Worm (Caenorhabditis elegans) whole organism, L3 larva: ENCODE results near the gene fbxa-156.
"Not testable (repeated sequence)": the region's sequence is repeated elsewhere in the genome, so short reads cannot be mapped to it uniquely, and the experiment has no call there.

Source experiments
- R02D3.7 ChIP-seq: fragments of 150-350 bp; optimal IDR thresholded peaks from 2 replicates; lab custom pipeline; 2014; ENCODE audit warnings: missing biosample characterization, missing genetic modification characterization
- ZK546.5 ChIP-seq: sonication (generic microtip); optimal IDR thresholded peaks from 2 replicates; lab custom pipeline; 2017; ENCODE audit warnings: missing biosample characterization, missing genetic modification characterization
- aly-2 ChIP-seq: fragments of 150-350 bp; optimal IDR thresholded peaks from 2 replicates; lab custom pipeline; 2014; ENCODE audit warnings: missing biosample characterization, missing genetic modification characterization
- ceh-16 ChIP-seq: sonication (generic microtip); optimal IDR thresholded peaks from 2 replicates; lab custom pipeline; 2017; ENCODE audit warnings: missing biosample characterization, missing genetic modification characterization
- ceh-28 ChIP-seq: fragments of 150-350 bp; optimal IDR thresholded peaks from 2 replicates; lab custom pipeline; 2014; ENCODE audit warnings: missing biosample characterization, missing genetic modification reagents, missing genetic modification characterization
- ceh-82 ChIP-seq: fragments of 150-350 bp; optimal IDR thresholded peaks from 2 replicates; lab custom pipeline; 2014; ENCODE audit warnings: missing biosample characterization, missing genetic modification characterization
- ceh-9 ChIP-seq: sonication (generic microtip); optimal IDR thresholded peaks from 2 replicates; lab custom pipeline; 2018; ENCODE audit warnings: missing biosample characterization, missing genetic modification characterization
- daf-12 ChIP-seq: fragments of 150-350 bp; optimal IDR thresholded peaks from 2 replicates; lab custom pipeline; 2014; ENCODE audit warnings: missing biosample characterization, missing genetic modification reagents, missing genetic modification characterization
- egl-27 ChIP-seq: sonication (generic microtip); optimal IDR thresholded peaks from 4 replicates; lab custom pipeline; 2017; ENCODE audit warnings: missing biosample characterization, missing genetic modification reagents, missing genetic modification characterization
- egl-5 ChIP-seq: fragments of 150-350 bp; optimal IDR thresholded peaks from 2 replicates; lab custom pipeline; 2017; ENCODE audit warnings: missing biosample characterization, missing genetic modification reagents, missing genetic modification characterization, inconsistent platforms
- elt-2 ChIP-seq: sonication (generic microtip); optimal IDR thresholded peaks from 2 replicates; lab custom pipeline; 2016; ENCODE audit warnings: missing genetic modification reagents, mild to moderate bottlenecking, missing genetic modification characterization, missing compliant biosample characterization
- eor-1 ChIP-seq, 2 experiments: fragments of 150-350 bp; optimal IDR thresholded peaks; 2 replicates each; lab custom pipeline; 2014 to 2018; ENCODE audit warnings: missing biosample characterization in 2 of 2, missing genetic modification characterization in 2 of 2
- fkh-10 ChIP-seq: sonication (generic microtip); optimal IDR thresholded peaks from 2 replicates; lab custom pipeline; 2017; ENCODE audit warnings: missing biosample characterization, missing genetic modification reagents, missing genetic modification characterization
- fkh-2 ChIP-seq: fragments of 150-350 bp; optimal IDR thresholded peaks from 2 replicates; lab custom pipeline; 2014; ENCODE audit warnings: missing biosample characterization, missing genetic modification reagents, missing genetic modification characterization
- hmg-11 ChIP-seq: sonication (generic microtip); optimal IDR thresholded peaks from 2 replicates; lab custom pipeline; 2016; ENCODE audit warnings: missing genetic modification characterization, missing compliant biosample characterization
- jun-1 ChIP-seq: fragments of 150-350 bp; optimal IDR thresholded peaks from 2 replicates; lab custom pipeline; 2014; ENCODE audit warnings: missing biosample characterization, missing genetic modification reagents, missing genetic modification characterization
- lin-15B ChIP-seq: fragments of 150-350 bp; optimal IDR thresholded peaks from 2 replicates; lab custom pipeline; 2014; ENCODE audit warnings: missing biosample characterization, missing genetic modification characterization
- lin-39 ChIP-seq: fragments of 150-350 bp; optimal IDR thresholded peaks from 2 replicates; lab custom pipeline; 2018; ENCODE audit warnings: missing biosample characterization, missing genetic modification reagents, missing genetic modification characterization
- lsy-12 ChIP-seq: sonication (generic microtip); optimal IDR thresholded peaks from 2 replicates; lab custom pipeline; 2016; ENCODE audit warnings: mild to moderate bottlenecking, missing genetic modification characterization, missing compliant biosample characterization
- mml-1 ChIP-seq: fragments of 150-350 bp; sonication (generic microtip); optimal IDR thresholded peaks from 3 replicates; lab custom pipeline; 2014; ENCODE audit warnings: missing biosample characterization, missing genetic modification characterization
- nfya-1 ChIP-seq: sonication (generic microtip); optimal IDR thresholded peaks from 2 replicates; lab custom pipeline; 2017; ENCODE audit warnings: missing genetic modification characterization, mild to moderate bottlenecking, missing compliant biosample characterization, antibody characterized with exemption, moderate library complexity; ENCODE audit not compliant: insufficient read depth
- nhr-11 ChIP-seq: fragments of 150-350 bp; optimal IDR thresholded peaks from 2 replicates; lab custom pipeline; 2014; ENCODE audit warnings: missing biosample characterization, missing genetic modification characterization
- nhr-12 ChIP-seq: fragments of 150-350 bp; optimal IDR thresholded peaks from 2 replicates; lab custom pipeline; 2014; ENCODE audit warnings: missing biosample characterization, missing genetic modification characterization
- nhr-23 ChIP-seq: fragments of 150-350 bp; optimal IDR thresholded peaks from 2 replicates; lab custom pipeline; 2014; ENCODE audit warnings: missing biosample characterization, missing genetic modification reagents, missing genetic modification characterization
- nhr-25 ChIP-seq: sonication (generic microtip); optimal IDR thresholded peaks from 2 replicates; lab custom pipeline; 2017; ENCODE audit warnings: missing biosample characterization, missing genetic modification characterization
- nhr-28 ChIP-seq: fragments of 150-350 bp; optimal IDR thresholded peaks from 2 replicates; lab custom pipeline; 2014; ENCODE audit warnings: missing biosample characterization, missing genetic modification characterization
- nhr-67 ChIP-seq: fragments of 150-350 bp; optimal IDR thresholded peaks from 2 replicates; lab custom pipeline; 2014; ENCODE audit warnings: missing biosample characterization, missing genetic modification characterization
- nhr-76 ChIP-seq: fragments of 150-350 bp; sonication (generic microtip); optimal IDR thresholded peaks from 5 replicates; lab custom pipeline; 2014; ENCODE audit warnings: missing biosample characterization, missing genetic modification characterization
- nhr-77 ChIP-seq: fragments of 150-350 bp; optimal IDR thresholded peaks from 2 replicates; lab custom pipeline; 2014; ENCODE audit warnings: missing biosample characterization, missing genetic modification characterization
- pha-4 ChIP-seq: fragments of 150-350 bp; optimal IDR thresholded peaks from 2 replicates; lab custom pipeline; 2014; ENCODE audit warnings: missing biosample characterization, missing genetic modification reagents, missing genetic modification characterization
- pqm-1 ChIP-seq: fragments of 150-350 bp; optimal IDR thresholded peaks from 2 replicates; lab custom pipeline; 2017; ENCODE audit warnings: missing biosample characterization, missing genetic modification characterization, inconsistent platforms
- sea-2 ChIP-seq: fragments of 150-350 bp; sonication (generic microtip); optimal IDR thresholded peaks from 4 replicates; lab custom pipeline; 2014; ENCODE audit warnings: missing biosample characterization, missing genetic modification reagents, missing genetic modification characterization
- snpc-4 ChIP-seq: fragments of 150-350 bp; optimal IDR thresholded peaks from 2 replicates; lab custom pipeline; 2014; ENCODE audit warnings: missing biosample characterization, missing genetic modification characterization
- tbx-2 ChIP-seq: sonication (generic microtip); optimal IDR thresholded peaks from 2 replicates; lab custom pipeline; 2016; ENCODE audit warnings: mild to moderate bottlenecking, missing genetic modification characterization, missing compliant biosample characterization
- unc-39 ChIP-seq: sonication (generic microtip); optimal IDR thresholded peaks from 4 replicates; lab custom pipeline; 2017; ENCODE audit warnings: missing biosample characterization, missing genetic modification characterization
- unc-62 ChIP-seq: fragments of 150-350 bp; sonication (generic microtip); optimal IDR thresholded peaks from 4 replicates; lab custom pipeline; 2014; ENCODE audit warnings: missing biosample characterization, missing genetic modification reagents, missing genetic modification characterization
- ztf-11 ChIP-seq: fragments of 150-350 bp; optimal IDR thresholded peaks from 2 replicates; lab custom pipeline; 2014; ENCODE audit warnings: missing biosample characterization, missing genetic modification characterization
- ztf-4 ChIP-seq: fragments of 150-350 bp; optimal IDR thresholded peaks from 2 replicates; lab custom pipeline; 2014; ENCODE audit warnings: missing biosample characterization, missing genetic modification characterization

Gene fbxa-156

DNA sequence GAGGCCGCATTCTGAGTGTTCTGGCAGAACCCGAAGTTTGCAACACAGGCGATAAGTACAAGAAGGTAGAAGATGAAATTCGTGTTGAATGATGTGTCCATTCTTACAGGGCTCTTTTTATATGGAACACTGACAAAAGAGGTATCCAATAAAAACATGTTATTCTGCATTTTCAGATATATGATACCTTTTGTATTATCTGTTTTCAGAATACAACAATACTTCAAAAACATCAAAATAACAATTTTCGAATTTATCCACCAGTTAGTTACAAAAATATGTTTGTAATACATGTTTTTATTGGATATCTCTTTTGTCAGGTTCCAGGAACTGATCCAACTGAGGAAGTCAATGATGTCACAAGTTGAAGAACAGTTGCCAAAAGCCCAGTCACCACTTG lies 1.1 kb upstream of the fbxa-156 start, which contains the start of gene C06H5.13:
Gene C06H5.13 (minus strand): TSS at position 101 of the 400 bp plus-strand sequence.
- not testable (repeated sequence) for TF ChIP-seq ceh-9; jun-1; eor-1 (tag; optimal IDR thresholded peaks at IDR 0.05; lab: Kevin White, UChicago)

DNA sequence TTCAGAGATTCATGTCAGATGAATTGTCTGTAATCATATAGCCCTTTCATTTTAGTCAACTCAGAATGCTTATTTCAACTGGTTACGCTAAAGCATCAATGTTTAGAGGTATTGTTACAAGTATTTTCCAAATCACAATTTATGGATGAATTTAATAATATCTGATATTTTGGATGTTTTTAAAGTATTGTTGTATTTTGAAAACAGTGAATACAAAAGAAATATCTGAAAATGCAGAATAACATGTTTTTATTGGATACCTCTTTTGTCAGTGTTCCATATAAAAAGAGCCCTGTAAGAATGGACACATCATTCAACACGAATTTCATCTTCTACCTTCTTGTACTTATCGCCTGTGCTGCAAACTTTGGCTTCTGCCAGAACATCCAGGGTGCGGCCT lies 2.1 kb downstream of the fbxa-156 start, which contains the start of gene C06H5.12:
Gene C06H5.12 (plus strand): TSS at position 301 of the 400 bp plus-strand sequence.
- not testable (repeated sequence) for TF ChIP-seq daf-12, ceh-16, fkh-2 (tag; lab: Kevin White, UChicago)

DNA sequence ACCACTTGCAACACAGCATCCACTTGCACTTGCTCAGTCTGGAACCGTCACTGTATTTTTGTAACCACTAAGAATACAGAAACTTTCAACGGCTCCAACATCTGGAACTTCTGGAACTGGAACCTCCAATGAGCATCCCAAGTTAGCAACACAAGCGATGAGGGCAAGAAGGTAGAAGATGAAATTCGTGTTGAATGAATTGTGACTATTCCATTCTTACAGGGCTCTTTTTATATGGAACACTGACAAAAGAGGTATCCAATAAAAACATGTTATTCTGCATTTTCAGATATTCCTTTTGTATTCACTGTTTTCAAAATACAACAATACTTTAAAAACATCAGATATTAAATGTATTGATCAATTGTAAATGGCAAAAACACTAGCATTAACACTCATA lies 2.6 kb downstream of the fbxa-156 start, which contains the start of gene C06H5.11:
Gene C06H5.11 (minus strand): TSS at position 101 of the 400 bp plus-strand sequence.
- not testable (repeated sequence) for TF ChIP-seq ceh-28 (tag; lab: Kevin White, UChicago); fkh-10 (GFP tag; lab: Kevin White, UChicago); hmg-11

DNA sequence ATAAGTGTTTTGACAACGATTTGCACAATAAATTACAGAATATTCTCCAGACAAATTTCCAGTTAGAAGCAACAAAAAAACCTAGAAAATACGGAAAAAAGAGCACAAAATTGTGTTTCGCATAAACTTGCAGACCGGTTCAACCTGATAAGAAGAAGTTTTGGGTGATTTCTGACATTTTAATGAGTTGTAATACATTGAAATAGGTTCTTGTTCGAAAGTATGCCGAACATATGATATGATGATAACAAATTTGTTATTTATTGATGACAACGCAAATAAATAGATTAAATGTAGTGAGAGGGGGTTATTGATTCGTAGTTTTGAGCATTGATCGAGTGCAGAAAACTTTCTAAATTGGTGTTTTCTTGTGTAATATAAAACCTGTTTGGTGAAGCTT lies 5.3 kb downstream of the fbxa-156 start:
- TF ChIP-seq nfya-1 (no peak), tbx-2 (no peak), nhr-25 (tag; lab: Kevin White, UChicago) (no peak), elt-2 (tag; lab: Kevin White, UChicago) (peak; percentile 75), ceh-28 (tag; lab: Kevin White, UChicago) (peak; percentile 20), pqm-1 (tag; lab: Kevin White, UChicago) (peak; percentile 41), fkh-2 (tag; lab: Kevin White, UChicago) (no peak), ceh-16 (tag; lab: Kevin White, UChicago) (no peak), pha-4 (peak; percentile 20), lin-15B (tag; lab: Kevin White, UChicago) (no peak), sea-2 (GFP tag; lab: Kevin White, UChicago) (no peak), fkh-10 (GFP tag; lab: Kevin White, UChicago) (no peak), unc-39 (tag; lab: Kevin White, UChicago) (no peak), nhr-67 (tag; lab: Kevin White, UChicago) (no peak), eor-1 (tag; optimal IDR thresholded peaks at IDR 0.05; lab: Kevin White, UChicago) (no peak), ZK546.5 (tag; lab: Kevin White, UChicago) (no peak), hmg-11 (no peak)
- TF ChIP-seq, all 47 proteins: peak for 4

DNA sequence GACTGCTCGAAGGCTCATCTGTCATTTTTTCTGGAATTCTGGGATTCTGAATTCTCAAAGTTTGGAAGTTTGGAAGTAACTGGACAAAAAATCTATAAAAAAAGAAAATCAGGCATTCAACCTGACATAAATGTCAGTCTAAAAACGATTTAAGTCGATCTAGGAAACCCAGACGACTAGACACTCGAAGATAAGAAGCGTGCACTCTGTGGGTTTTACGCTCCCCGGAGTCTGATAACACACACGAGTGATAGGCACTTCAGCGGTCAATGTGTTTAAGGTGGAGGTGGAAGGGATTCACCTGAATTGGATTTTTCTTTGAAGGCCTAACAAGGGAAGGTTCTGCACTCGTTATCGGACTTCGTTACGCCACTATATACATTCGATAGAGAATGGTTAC lies 7.6 kb downstream of the fbxa-156 start, which contains the start of gene C06H5.6:
Gene C06H5.6 (minus strand): TSS at position 46 of the 400 bp plus-strand sequence.
- no peak for TF ChIP-seq egl-5
- TF ChIP-seq mml-1 (tag; lab: Kevin White, UChicago): no peak
- no peak for TF ChIP-seq ztf-11 (tag; lab: Kevin White, UChicago)
- TF ChIP-seq daf-12 (tag; lab: Kevin White, UChicago): no peak
- TF ChIP-seq hmg-11: no peak
- TF ChIP-seq snpc-4 (tag; lab: Kevin White, UChicago): no peak
- peak; percentile 16 for TF ChIP-seq pqm-1 (tag; lab: Kevin White, UChicago)
- TF ChIP-seq nfya-1: no peak
- peak; percentile 73 for TF ChIP-seq elt-2 (tag; lab: Kevin White, UChicago)
- no peak for TF ChIP-seq nhr-25 (tag; lab: Kevin White, UChicago)
- no peak for TF ChIP-seq unc-62 (GFP tag; lab: Kevin White, UChicago)
- TF ChIP-seq unc-39 (tag; lab: Kevin White, UChicago): no peak

DNA sequence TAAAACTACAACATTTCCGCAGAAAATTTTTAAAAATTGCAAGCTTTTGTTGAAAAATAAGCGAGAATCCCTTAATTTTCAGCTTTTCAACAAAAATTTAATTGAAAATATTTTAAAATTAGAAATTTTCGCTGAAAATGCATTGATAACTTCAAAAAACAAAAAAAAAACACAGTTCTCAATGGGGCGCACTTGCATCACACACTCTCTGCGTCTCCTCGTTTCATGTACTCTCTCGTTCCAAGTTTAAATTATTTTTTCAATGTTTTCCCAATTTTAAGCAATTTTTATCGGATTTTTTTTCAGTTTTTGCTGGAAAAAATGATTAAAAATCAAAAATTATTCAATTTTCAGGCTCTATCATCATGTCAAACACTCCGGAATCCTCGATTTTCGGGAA lies 25.5 kb downstream of the fbxa-156 start, which contains the start of gene phf-14:
Gene phf-14 (plus strand): TSS at position 345 of the 400 bp plus-strand sequence.
- no peak for TF ChIP-seq eor-1 (tag; optimal IDR thresholded peaks at IDR 0.05; lab: Kevin White, UChicago)
- TF ChIP-seq nhr-28 (tag; lab: Kevin White, UChicago): no peak
- no peak for TF ChIP-seq nhr-67 (tag; lab: Kevin White, UChicago)
- TF ChIP-seq lsy-12 (tag; lab: Kevin White, UChicago): no peak
- no peak for TF ChIP-seq tbx-2
- no peak for TF ChIP-seq fkh-10 (GFP tag; lab: Kevin White, UChicago)
- peak; percentile 1 for TF ChIP-seq nhr-25 (tag; lab: Kevin White, UChicago)
- TF ChIP-seq sea-2 (GFP tag; lab: Kevin White, UChicago): no peak
- no peak for TF ChIP-seq fkh-2 (tag; lab: Kevin White, UChicago)
- no peak for TF ChIP-seq nhr-76 (tag; lab: Kevin White, UChicago)
- peak; percentile 22 for TF ChIP-seq ceh-82 (tag; lab: Kevin White, UChicago)
- TF ChIP-seq aly-2: no peak
- no peak for TF ChIP-seq egl-5
- TF ChIP-seq pqm-1 (tag; lab: Kevin White, UChicago): peak; percentile 14
- peak; percentile 43 for TF ChIP-seq snpc-4 (tag; lab: Kevin White, UChicago)
- peak; percentile 73 for TF ChIP-seq pha-4
- peak; percentile 50 for TF ChIP-seq nfya-1
- no peak for TF ChIP-seq ztf-11 (tag; lab: Kevin White, UChicago)
- TF ChIP-seq egl-27 (tag; lab: Kevin White, UChicago): no peak
- no peak for TF ChIP-seq nhr-11 (tag; lab: Kevin White, UChicago)
- no peak for TF ChIP-seq ztf-4 (tag; lab: Kevin White, UChicago)
- TF ChIP-seq nhr-77 (tag; lab: Kevin White, UChicago): no peak
- no peak for TF ChIP-seq jun-1
- TF ChIP-seq nhr-23 (tag; lab: Kevin White, UChicago): peak; percentile 55
- peak; percentile 8 for TF ChIP-seq elt-2 (tag; lab: Kevin White, UChicago)
- no peak for TF ChIP-seq lin-39 (tag; lab: Kevin White, UChicago)
- no peak for TF ChIP-seq nhr-12 (tag; lab: Kevin White, UChicago)
- no peak for TF ChIP-seq R02D3.7 (tag; lab: Kevin White, UChicago)
- TF ChIP-seq lin-15B (tag; lab: Kevin White, UChicago): peak; percentile 80
